Worm (Caenorhabditis elegans) whole organism, young adult: ENCODE results near the gene R02D5.3.

Experiments used
- B0336.3 ChIP-seq: fragments of 200-800 bp; sonication (Bioruptor generic); IDR thresholded peaks from 2 replicates; pipeline ENCODE4 v1.3.6; 2022; ENCODE audit warnings: missing genetic modification characterization, missing compliant biosample characterization
- C17E4.6 ChIP-seq: fragments of 200-800 bp; sonication (Bioruptor generic); IDR thresholded peaks from 2 replicates; pipeline ENCODE4 v1.3.6; 2022; ENCODE audit warnings: missing genetic modification reagents, missing genetic modification characterization, missing compliant biosample characterization
- D2030.7 ChIP-seq: fragments of 200-800 bp; sonication (Bioruptor generic); IDR thresholded peaks from 2 replicates; pipeline ENCODE4 v1.3.6; 2022; ENCODE audit warnings: missing genetic modification reagents, missing genetic modification characterization, missing compliant biosample characterization
- F10E7.11 ChIP-seq: sonication (generic microtip); optimal IDR thresholded peaks from 2 replicates; lab custom pipeline; 2017; ENCODE audit warnings: mild to moderate bottlenecking, missing genetic modification characterization, moderate library complexity, missing compliant biosample characterization
- F22D6.2 ChIP-seq: sonication (generic microtip); optimal IDR thresholded peaks from 2 replicates; lab custom pipeline; 2016; ENCODE audit warnings: mild to moderate bottlenecking, missing genetic modification characterization, missing compliant biosample characterization
- F33H1.4 ChIP-seq: fragments of 200-800 bp; sonication (Bioruptor generic); IDR thresholded peaks from 2 replicates; pipeline ENCODE4 v1.3.6; 2022; ENCODE audit warnings: missing genetic modification reagents, missing genetic modification characterization, missing compliant biosample characterization
- F52B5.7 ChIP-seq: sonication (generic microtip); optimal IDR thresholded peaks from 2 replicates; lab custom pipeline; 2016; ENCODE audit warnings: mild to moderate bottlenecking, missing genetic modification characterization, missing compliant biosample characterization
- Y56A3A.18 ChIP-seq: fragments of 200-800 bp; sonication (Bioruptor generic); IDR thresholded peaks from 2 replicates; pipeline ENCODE4 v1.3.6; 2022; ENCODE audit warnings: missing genetic modification reagents, missing genetic modification characterization, missing compliant biosample characterization
- Y67H2A.10 ChIP-seq: fragments of 200-800 bp; sonication (Bioruptor generic); conservative IDR thresholded peaks from 2 replicates; pipeline ENCODE4 v1.3.6; 2022; ENCODE audit warnings: missing genetic modification reagents, missing genetic modification characterization, missing compliant biosample characterization
- bed-2 ChIP-seq: fragments of 200-800 bp; sonication (Bioruptor generic); IDR thresholded peaks from 2 replicates; pipeline ENCODE4 v1.3.6; 2022; ENCODE audit warnings: missing genetic modification reagents, missing genetic modification characterization, missing compliant biosample characterization
- dox-1 ChIP-seq: fragments of 200-800 bp; sonication (Bioruptor generic); IDR thresholded peaks from 2 replicates; pipeline ENCODE4 v1.3.6; 2022; ENCODE audit warnings: missing genetic modification reagents, missing genetic modification characterization, missing compliant biosample characterization
- dpl-1 ChIP-seq: fragments of 150-350 bp; optimal IDR thresholded peaks from 2 replicates; lab custom pipeline; 2014; ENCODE audit warnings: missing biosample characterization, missing genetic modification reagents, missing genetic modification characterization
- efl-1 ChIP-seq: fragments of 150-350 bp; optimal IDR thresholded peaks from 2 replicates; lab custom pipeline; 2014; ENCODE audit warnings: missing biosample characterization, missing genetic modification reagents, missing genetic modification characterization
- him-1 ChIP-seq: sonication (generic microtip); optimal IDR thresholded peaks from 2 replicates; lab custom pipeline; 2016; ENCODE audit warnings: missing genotype, missing genetic modification reagents, missing genetic modification characterization, missing compliant biosample characterization
- hrde-1 ChIP-seq: sonication (generic microtip); optimal IDR thresholded peaks from 2 replicates; lab custom pipeline; 2016; ENCODE audit warnings: missing genetic modification characterization, mild to moderate bottlenecking, missing compliant biosample characterization, moderate library complexity, missing genotype, missing genetic modification reagents, borderline replicate concordance
- lin-35 ChIP-seq, 3 experiments: fragments of 150-350 bp in 2 of 3; sonication (generic microtip) in 1 of 3; optimal IDR thresholded peaks; 2 replicates each; lab custom pipeline; 2014 to 2018; ENCODE audit warnings: missing biosample characterization in 3 of 3, missing genetic modification characterization in 3 of 3, missing genetic modification reagents in 3 of 3
- lin-54 ChIP-seq: fragments of 200-800 bp; sonication (Bioruptor generic); optimal IDR thresholded peaks from 2 replicates; lab custom pipeline; 2018; ENCODE audit warnings: mild to moderate bottlenecking, missing genetic modification characterization, missing compliant biosample characterization
- lir-1 ChIP-seq: fragments of 200-800 bp; sonication (Bioruptor generic); conservative IDR thresholded peaks from 2 replicates; pipeline ENCODE4 v1.3.6; 2022; ENCODE audit warnings: missing genetic modification reagents, missing genetic modification characterization, missing compliant biosample characterization
- madf-10 ChIP-seq: sonication (generic microtip); optimal IDR thresholded peaks from 2 replicates; lab custom pipeline; 2016; ENCODE audit warnings: mild to moderate bottlenecking, missing genetic modification characterization, missing compliant biosample characterization
- madf-6 ChIP-seq: fragments of 200-800 bp; sonication (Bioruptor generic); IDR thresholded peaks from 2 replicates; pipeline ENCODE4 v1.3.6; 2022; ENCODE audit warnings: missing genetic modification reagents, missing genetic modification characterization, missing compliant biosample characterization
- mcd-1 ChIP-seq: fragments of 200-800 bp; sonication (Bioruptor generic); IDR thresholded peaks from 2 replicates; pipeline ENCODE4 v1.3.6; 2022; ENCODE audit warnings: missing genetic modification reagents, missing genetic modification characterization, missing compliant biosample characterization
- mel-28 ChIP-seq: sonication (generic microtip); optimal IDR thresholded peaks from 2 replicates; lab custom pipeline; 2016; ENCODE audit warnings: borderline replicate concordance, mild to moderate bottlenecking, missing genetic modification characterization, missing compliant biosample characterization
- nfya-1 ChIP-seq: sonication (generic microtip); optimal IDR thresholded peaks from 2 replicates; lab custom pipeline; 2017; ENCODE audit warnings: antibody characterized with exemption, missing compliant biosample characterization, missing genetic modification characterization, borderline replicate concordance; ENCODE audit not compliant: insufficient read depth
- nfyb-1 ChIP-seq: fragments of 200-800 bp; sonication (Bioruptor generic); IDR thresholded peaks from 2 replicates; pipeline ENCODE4 v1.3.6; 2022; ENCODE audit warnings: missing genetic modification reagents, missing genetic modification characterization, missing compliant biosample characterization
- pbrm-1 ChIP-seq: fragments of 200-800 bp; sonication (Bioruptor generic); IDR thresholded peaks from 2 replicates; pipeline ENCODE4 v1.3.6; 2022; ENCODE audit warnings: missing genetic modification reagents, missing genetic modification characterization, missing compliant biosample characterization
- rcor-1 ChIP-seq: fragments of 200-800 bp; sonication (Bioruptor generic); IDR thresholded peaks from 2 replicates; pipeline ENCODE4 v1.3.6; 2022; ENCODE audit warnings: missing genetic modification reagents, missing genetic modification characterization, missing compliant biosample characterization
- snpc-1.1 ChIP-seq: sonication (generic microtip); optimal IDR thresholded peaks from 2 replicates; lab custom pipeline; 2017; ENCODE audit warnings: missing genetic modification characterization, mild to moderate bottlenecking, missing compliant biosample characterization, antibody characterized with exemption, moderate library complexity, missing genotype, missing genetic modification reagents; ENCODE audit not compliant: insufficient read depth
- snpc-3.4 ChIP-seq: sonication (generic microtip); optimal IDR thresholded peaks from 2 replicates; lab custom pipeline; 2017; ENCODE audit warnings: missing genetic modification characterization, mild to moderate bottlenecking, missing compliant biosample characterization, antibody characterized with exemption, moderate library complexity, missing genotype, missing genetic modification reagents
- snpc-4 ChIP-seq, 5 experiments: fragments of 150-350 bp in 1 of 5; sonication (generic microtip) in 4 of 5; optimal IDR thresholded peaks; 2 replicates each; lab custom pipeline; 2014 to 2018; ENCODE audit warnings: missing genetic modification characterization in 5 of 5, missing biosample characterization in 3 of 5, antibody characterized with exemption in 2 of 5, mild to moderate bottlenecking in 2 of 5, missing compliant biosample characterization in 2 of 5, missing genotype in 2 of 5, moderate library complexity in 2 of 5, missing genetic modification reagents in 1 of 5
- tbp1 ChIP-seq: fragments of 200-800 bp; sonication (Bioruptor generic); optimal IDR thresholded peaks from 2 replicates; lab custom pipeline; 2018; ENCODE audit warnings: mild to moderate bottlenecking, missing genetic modification characterization, missing compliant biosample characterization
- xnd-1 ChIP-seq: sonication (generic microtip); optimal IDR thresholded peaks from 2 replicates; lab custom pipeline; 2016; ENCODE audit warnings: missing genotype, missing genetic modification reagents, missing genetic modification characterization, missing compliant biosample characterization
- zfh-2 ChIP-seq: fragments of 200-800 bp; sonication (Bioruptor generic); conservative IDR thresholded peaks from 2 replicates; pipeline ENCODE4 v1.3.6; 2022; ENCODE audit warnings: missing genetic modification reagents, missing genetic modification characterization, missing compliant biosample characterization

Gene R02D5.3

DNA sequence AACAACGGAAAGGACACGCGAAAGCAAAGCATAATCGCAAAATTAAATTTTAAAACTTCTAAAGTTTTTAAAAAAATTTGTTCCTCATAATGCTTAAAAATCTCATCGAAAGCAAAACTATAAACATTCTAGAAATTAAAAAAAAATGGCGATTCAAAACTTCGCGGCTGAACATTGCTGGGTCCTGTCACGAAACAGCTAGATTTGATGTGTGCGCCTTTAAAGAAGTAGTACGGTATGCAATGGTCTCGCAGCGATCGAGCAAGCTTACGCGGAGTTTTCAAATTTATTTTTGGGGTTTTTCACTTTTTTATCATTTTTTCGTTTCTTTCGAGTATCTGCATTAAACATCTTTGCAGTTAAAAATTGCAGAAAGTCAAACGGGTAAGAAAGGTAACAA, 25.9 kb upstream of the R02D5.3 start, which contains the start of gene coh-3 (continued):
- TF ChIP-seq Y56A3A.18 (GFP tag; lab: Robert Waterston, UW) (no peak), lin-35 (GFP tag; optimal IDR thresholded peaks at IDR 0.05; lab: Kevin White, UChicago) (peak in 1 of 3 experiments; percentile 30), F52B5.7 (tag; lab: Kevin White, UChicago) (no peak), F33H1.4 (peak; percentile 99), F10E7.11 (tag; lab: Kevin White, UChicago) (no peak), nfya-1 (tag; lab: Kevin White, UChicago) (no peak), C17E4.6 (GFP tag; lab: Robert Waterston, UW) (peak; percentile 78; the same call in 1 of the 2 replicates), rcor-1 (GFP tag; lab: Robert Waterston, UW) (peak; percentile 76), snpc-1.1 (tag; lab: Kevin White, UChicago) (peak; percentile 87), D2030.7 (peak; percentile 95), mcd-1 (GFP tag; lab: Robert Waterston, UW) (peak; percentile 63), tbp1 (GFP tag; lab: Kevin White, UChicago) (peak; percentile 69), pbrm-1 (GFP tag; lab: Robert Waterston, UW) (peak; percentile 74), madf-6 (GFP tag; lab: Robert Waterston, UW) (peak; percentile 99), dox-1 (GFP tag; lab: Robert Waterston, UW) (peak; percentile 81), B0336.3 (GFP tag; lab: Robert Waterston, UW) (peak; percentile 53; the same call in 1 of the 2 replicates), efl-1 (peak; percentile 96), lir-1 (GFP tag; lab: Robert Waterston, UW) (peak; percentile 53; the same call in 1 of the 2 replicates), F22D6.2 (tag; lab: Kevin White, UChicago) (no peak), dpl-1 (GFP tag; lab: Kevin White, UChicago) (peak; percentile 90), bed-2 (GFP tag; lab: Robert Waterston, UW) (no peak)
- TF ChIP-seq, all 124 proteins: peak for 43

DNA sequence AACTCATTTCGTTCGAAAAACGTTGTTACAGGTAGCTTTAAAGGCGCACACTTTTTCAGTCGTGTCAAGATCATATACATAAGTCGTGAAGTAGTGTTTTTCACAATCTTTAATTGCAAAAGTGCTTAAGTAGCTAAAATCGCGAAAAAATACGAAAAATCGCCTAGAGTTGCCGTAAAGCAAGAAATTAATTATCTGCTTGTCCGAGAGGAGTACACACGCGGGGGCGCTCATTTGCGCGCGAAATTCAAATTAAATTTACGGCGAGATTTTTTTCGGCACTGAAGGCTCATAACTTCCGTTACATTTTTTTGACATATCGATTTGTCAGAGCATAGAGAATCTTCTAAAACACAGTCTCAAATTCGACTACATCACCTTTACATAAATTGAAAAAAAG, 22.8 kb upstream of the R02D5.3 start:
- TF ChIP-seq snpc-4 (GFP tag; optimal IDR thresholded peaks at IDR 0.05; lab: Kevin White, UChicago), result no peak
- TF ChIP-seq snpc-4 (tag; optimal IDR thresholded peaks at IDR 0.05; lab: Kevin White, UChicago), result peak in 1 of 4 experiments; percentile 13
- no peak for TF ChIP-seq bed-2 (GFP tag; lab: Robert Waterston, UW)
- no peak for TF ChIP-seq madf-10 (tag; lab: Kevin White, UChicago)
- TF ChIP-seq madf-6 (GFP tag; lab: Robert Waterston, UW), result 0 out of 2 replicates have a peak, but pooled peaks have one; percentile 28
- 0 out of 2 replicates have a peak, but pooled peaks have one; percentile 11 for TF ChIP-seq F33H1.4
- TF ChIP-seq him-1, result peak; percentile 17
- TF ChIP-seq snpc-3.4 (tag; lab: Kevin White, UChicago), result no peak
- peak; percentile 5 for TF ChIP-seq xnd-1 (tag; lab: Kevin White, UChicago)
- peak; percentile 66 for TF ChIP-seq hrde-1 (tag; lab: Kevin White, UChicago)
- TF ChIP-seq lin-54 (GFP tag; lab: Kevin White, UChicago), result peak; percentile 9
- TF ChIP-seq, all 124 proteins: peak for 7

DNA sequence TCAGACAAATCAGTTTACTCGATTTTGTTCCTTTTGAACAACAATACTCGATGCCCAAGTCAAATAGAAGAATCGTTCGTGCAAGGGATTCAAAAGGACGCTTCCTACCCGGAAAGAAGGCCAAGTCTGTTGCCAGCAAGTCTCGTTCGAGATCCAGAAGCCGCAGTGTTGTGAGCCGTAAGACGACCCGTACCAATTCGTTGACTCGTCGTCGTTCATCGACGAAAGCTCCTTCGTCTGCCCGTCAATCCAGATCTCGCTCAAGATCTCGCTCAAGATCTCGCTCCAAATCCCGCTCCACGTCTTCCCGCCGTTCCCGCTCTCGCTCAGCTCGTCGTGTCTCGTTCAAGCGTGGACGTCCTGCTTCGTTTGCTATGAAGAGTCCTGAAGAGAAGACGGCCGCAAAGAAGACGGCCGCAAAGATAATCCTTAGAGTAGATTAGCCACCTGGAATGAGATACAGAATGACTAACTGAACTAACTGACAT, 22.3 kb upstream of the R02D5.3 start, which contains the start of gene F08H9.2:
Gene F08H9.2, plus strand, starts transcription at position 51 of the 488 bp plus-strand sequence.
- TF ChIP-seq Y67H2A.10 (GFP tag; lab: Robert Waterston, UW) (no peak), zfh-2 (peak; percentile 76), mel-28 (tag; lab: Kevin White, UChicago) (no peak), nfyb-1 (GFP tag; lab: Robert Waterston, UW) (0 out of 2 replicates have a peak, but pooled peaks have one; percentile 15)
